Fruit fly (Drosophila melanogaster): ENCODE results near the gene Gasp.

dm6 chr3R:6105160-6105559, 4.5 kb upstream of the Gasp start:
- TF ChIP-seq CG10462 (GFP tag; optimal IDR thresholded peaks at IDR 0.05) (no peak), Kr (GFP tag; optimal IDR thresholded peaks at IDR 0.05) (no peak), dpn (GFP tag; optimal IDR thresholded peaks at IDR 0.05) (no peak), lola (GFP tag; optimal IDR thresholded peaks at IDR 0.05) (no peak), CG11456 (GFP tag; IDR thresholded peaks at IDR 0.05) (no peak), hb (GFP tag; IDR thresholded peaks at IDR 0.05; ENCODE audit: partially characterized antibody) (no peak), CG17328 (GFP tag; IDR thresholded peaks at IDR 0.05) (no peak), CG7987 (GFP tag; optimal IDR thresholded peaks at IDR 0.05) (no peak), D19A (tag; optimal IDR thresholded peaks at IDR 0.05) (no peak), B-H2 (GFP tag; optimal IDR thresholded peaks at IDR 0.05) (no peak)
